Worm (Caenorhabditis elegans) whole organism, mixed stage, embryonic: ENCODE results near the gene srh-207.

ENCODE experiments used
- ceh-43 ChIP-seq: fragments of 200-800 bp; sonication (Bioruptor generic); optimal IDR thresholded peaks from 2 replicates; lab custom pipeline; 2018; ENCODE audit warnings: mild to moderate bottlenecking, missing genetic modification characterization, moderate library complexity, missing compliant biosample characterization
- elt-1 ChIP-seq: sonication (generic microtip); optimal IDR thresholded peaks from 2 replicates; lab custom pipeline; 2017; ENCODE audit warnings: missing genetic modification characterization, mild to moderate bottlenecking, missing compliant biosample characterization, antibody characterized with exemption, moderate library complexity, borderline replicate concordance; ENCODE audit not compliant: insufficient read depth
- flh-1 ChIP-seq: fragments of 200-800 bp; sonication (Bioruptor generic); optimal IDR thresholded peaks from 2 replicates; lab custom pipeline; 2018; ENCODE audit warnings: mild to moderate bottlenecking, missing genetic modification characterization, moderate library complexity, missing compliant biosample characterization
- ham-2 ChIP-seq: fragments of 200-800 bp; sonication (Bioruptor generic); optimal IDR thresholded peaks from 2 replicates; lab custom pipeline; 2018; ENCODE audit warnings: mild to moderate bottlenecking, missing genetic modification characterization, missing compliant biosample characterization
- hlh-1 ChIP-seq: fragments of 150-350 bp; optimal IDR thresholded peaks from 2 replicates; lab custom pipeline; 2014; ENCODE audit warnings: missing biosample characterization, missing genetic modification reagents, missing genetic modification characterization
- lsy-2 ChIP-seq: fragments of 150-350 bp; optimal IDR thresholded peaks from 2 replicates; lab custom pipeline; 2014; ENCODE audit warnings: missing biosample characterization, missing genetic modification characterization
- mep-1 ChIP-seq: fragments of 150-350 bp; optimal IDR thresholded peaks from 2 replicates; lab custom pipeline; 2017; ENCODE audit warnings: missing biosample characterization, missing genetic modification reagents, missing genetic modification characterization, inconsistent platforms
- nhr-2 ChIP-seq: fragments of 150-350 bp; optimal IDR thresholded peaks from 2 replicates; lab custom pipeline; 2014; ENCODE audit warnings: missing biosample characterization, missing genetic modification characterization
- nhr-76 ChIP-seq: sonication (generic microtip); optimal IDR thresholded peaks from 2 replicates; lab custom pipeline; 2017; ENCODE audit warnings: missing biosample characterization, missing genetic modification characterization
- pha-4 ChIP-seq: fragments of 150-350 bp; optimal IDR thresholded peaks from 2 replicates; lab custom pipeline; 2018; ENCODE audit warnings: missing biosample characterization, missing genetic modification reagents, missing genetic modification characterization
- sem-2 ChIP-seq: fragments of 200-800 bp; sonication (Bioruptor generic); optimal IDR thresholded peaks from 2 replicates; lab custom pipeline; 2018; ENCODE audit warnings: mild to moderate bottlenecking, missing genetic modification characterization, missing compliant biosample characterization
- snpc-4 ChIP-seq: fragments of 150-350 bp; optimal IDR thresholded peaks from 2 replicates; lab custom pipeline; 2014; ENCODE audit warnings: missing biosample characterization, missing genetic modification characterization
- unc-120 ChIP-seq: sonication (generic microtip); optimal IDR thresholded peaks from 2 replicates; lab custom pipeline; 2017; ENCODE audit warnings: missing genetic modification characterization, missing compliant biosample characterization; ENCODE audit not compliant: poor library complexity, severe bottlenecking
- unc-39 ChIP-seq: fragments of 150-350 bp; optimal IDR thresholded peaks from 2 replicates; lab custom pipeline; 2014; ENCODE audit warnings: missing biosample characterization, missing genetic modification characterization
- ztf-11 ChIP-seq: fragments of 150-350 bp; optimal IDR thresholded peaks from 2 replicates; lab custom pipeline; 2014; ENCODE audit warnings: missing biosample characterization, missing genetic modification characterization

The srh-207 gene

DNA sequence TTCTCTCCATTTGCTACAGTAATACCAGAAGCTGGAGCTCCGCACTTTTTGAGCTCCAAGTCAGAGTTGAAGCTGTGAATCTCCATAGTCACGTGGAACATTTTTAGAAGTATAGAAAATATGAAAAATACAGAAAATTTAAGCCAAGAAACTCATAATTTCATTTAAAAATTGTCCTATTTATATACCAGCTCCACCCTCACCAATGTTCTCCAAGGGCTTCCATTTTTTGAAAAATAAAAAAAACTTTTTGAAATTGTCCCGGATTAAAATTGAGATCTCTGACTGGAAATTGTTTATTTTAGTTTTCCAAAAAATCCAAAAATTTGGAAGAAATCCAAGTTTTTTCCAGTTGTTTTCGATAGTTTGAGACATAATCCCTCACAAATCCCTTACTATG lies 50.2 kb downstream of the srh-207 start, which contains the start of gene C08E8.5:
TSS of gene C08E8.5 (minus strand) at position 101 of the 400 bp plus-strand sequence.
- TF ChIP-seq elt-1, result no peak
- no peak for TF ChIP-seq ham-2 (GFP tag; lab: Kevin White, UChicago)
- no peak for TF ChIP-seq nhr-2 (tag; lab: Kevin White, UChicago)
- no peak for TF ChIP-seq unc-120 (tag; lab: Kevin White, UChicago)
- TF ChIP-seq hlh-1, result no peak
- no peak for TF ChIP-seq pha-4 (tag; lab: Kevin White, UChicago)
- no peak for TF ChIP-seq mep-1 (tag; lab: Kevin White, UChicago)
- TF ChIP-seq sem-2 (GFP tag; lab: Kevin White, UChicago), result no peak
- no peak for TF ChIP-seq ztf-11 (tag; lab: Kevin White, UChicago)
- TF ChIP-seq flh-1 (GFP tag; lab: Kevin White, UChicago), result no peak
- TF ChIP-seq nhr-76, result no peak
- no peak for TF ChIP-seq ceh-43 (GFP tag; lab: Kevin White, UChicago)
- no peak for TF ChIP-seq lsy-2 (tag; lab: Kevin White, UChicago)
- TF ChIP-seq unc-39 (tag; lab: Kevin White, UChicago), result no peak
- TF ChIP-seq snpc-4 (tag; lab: Kevin White, UChicago), result no peak
